Worm (Caenorhabditis elegans) whole organism, young adult: ENCODE results near the gene dpm-3.

Source experiments
- F22D6.2 ChIP-seq: sonication (generic microtip); optimal IDR thresholded peaks from 2 replicates; lab custom pipeline; 2016; ENCODE audit warnings: mild to moderate bottlenecking, missing genetic modification characterization, missing compliant biosample characterization
- F33H1.4 ChIP-seq: fragments of 200-800 bp; sonication (Bioruptor generic); IDR thresholded peaks from 2 replicates; pipeline ENCODE4 v1.3.6; 2022; ENCODE audit warnings: missing genetic modification reagents, missing genetic modification characterization, missing compliant biosample characterization
- F37B4.10 ChIP-seq: fragments of 200-800 bp; sonication (Bioruptor generic); IDR thresholded peaks from 2 replicates; pipeline ENCODE4 v1.3.6; 2022; ENCODE audit warnings: missing genetic modification characterization, missing compliant biosample characterization
- F52B5.7 ChIP-seq: sonication (generic microtip); optimal IDR thresholded peaks from 2 replicates; lab custom pipeline; 2016; ENCODE audit warnings: mild to moderate bottlenecking, missing genetic modification characterization, missing compliant biosample characterization
- F55B11.4 ChIP-seq: sonication (generic microtip); optimal IDR thresholded peaks from 2 replicates; lab custom pipeline; 2016; ENCODE audit warnings: missing compliant biosample characterization, missing genetic modification characterization, borderline replicate concordance; ENCODE audit not compliant: insufficient read depth
- K12H6.12 ChIP-seq: fragments of 200-800 bp; sonication (Bioruptor generic); optimal IDR thresholded peaks from 2 replicates; lab custom pipeline; 2018; ENCODE audit warnings: mild to moderate bottlenecking, missing genetic modification characterization, missing compliant biosample characterization
- T07F8.4 ChIP-seq: sonication (generic microtip); optimal IDR thresholded peaks from 2 replicates; lab custom pipeline; 2016; ENCODE audit warnings: mild to moderate bottlenecking, missing genetic modification characterization, moderate library complexity, missing compliant biosample characterization
- T26A5.8 ChIP-seq: sonication (generic microtip); optimal IDR thresholded peaks from 2 replicates; lab custom pipeline; 2016; ENCODE audit warnings: missing genetic modification characterization, missing compliant biosample characterization
- Y53F4B.3 ChIP-seq: fragments of 200-800 bp; sonication (Bioruptor generic); IDR thresholded peaks from 2 replicates; pipeline ENCODE4 v1.3.6; 2022; ENCODE audit warnings: missing genetic modification reagents, missing genetic modification characterization, missing compliant biosample characterization
- Y53G8AR.9 ChIP-seq: fragments of 200-800 bp; sonication (Bioruptor generic); conservative IDR thresholded peaks from 2 replicates; pipeline ENCODE4 v1.3.6; 2022; ENCODE audit warnings: missing genetic modification reagents, missing genetic modification characterization, missing compliant biosample characterization
- Y67H2A.10 ChIP-seq: fragments of 200-800 bp; sonication (Bioruptor generic); conservative IDR thresholded peaks from 2 replicates; pipeline ENCODE4 v1.3.6; 2022; ENCODE audit warnings: missing genetic modification reagents, missing genetic modification characterization, missing compliant biosample characterization
- ZK185.1 ChIP-seq: sonication (generic microtip); optimal IDR thresholded peaks from 2 replicates; lab custom pipeline; 2016; ENCODE audit warnings: mild to moderate bottlenecking, missing genetic modification characterization, missing compliant biosample characterization; ENCODE audit not compliant: poor library complexity, severe bottlenecking
- ama-1 ChIP-seq, 3 experiments: fragments of 150-350 bp in 1 of 3; sonication (generic microtip) in 2 of 3; optimal IDR thresholded peaks; 2 replicates each; lab custom pipeline; 2014 to 2018; ENCODE audit warnings: missing biosample characterization in 2 of 3, missing genetic modification characterization in 2 of 3, missing genetic modification reagents in 2 of 3
- aptf-2 ChIP-seq: fragments of 200-800 bp; sonication (Bioruptor generic); conservative IDR thresholded peaks from 2 replicates; pipeline ENCODE4 v1.3.6; 2022; ENCODE audit warnings: missing genetic modification reagents, missing genetic modification characterization, missing compliant biosample characterization
- atf-7 ChIP-seq: sonication (generic microtip); optimal IDR thresholded peaks from 2 replicates; lab custom pipeline; 2017; ENCODE audit warnings: mild to moderate bottlenecking, missing genetic modification characterization, missing compliant biosample characterization
- attf-5 ChIP-seq: fragments of 200-800 bp; sonication (Bioruptor generic); optimal IDR thresholded peaks from 2 replicates; lab custom pipeline; 2018; ENCODE audit warnings: mild to moderate bottlenecking, missing genetic modification characterization, missing compliant biosample characterization
- attf-6 ChIP-seq: fragments of 200-800 bp; sonication (Bioruptor generic); IDR thresholded peaks from 2 replicates; pipeline ENCODE4 v1.3.6; 2022; ENCODE audit warnings: missing genetic modification reagents, missing genetic modification characterization, missing compliant biosample characterization
- cebp-2 ChIP-seq: fragments of 200-800 bp; sonication (Bioruptor generic); IDR thresholded peaks from 2 replicates; pipeline ENCODE4 v1.3.6; 2022; ENCODE audit warnings: missing genetic modification characterization, missing compliant biosample characterization
- ceh-100 ChIP-seq: fragments of 200-800 bp; sonication (Bioruptor generic); IDR thresholded peaks from 2 replicates; pipeline ENCODE4 v1.3.6; 2022; ENCODE audit warnings: missing genetic modification reagents, missing genetic modification characterization, missing compliant biosample characterization
- ceh-58 ChIP-seq: fragments of 200-800 bp; sonication (Bioruptor generic); IDR thresholded peaks from 2 replicates; pipeline ENCODE4 v1.3.6; 2022; ENCODE audit warnings: missing genetic modification characterization, missing compliant biosample characterization
- ceh-79 ChIP-seq: sonication (generic microtip); optimal IDR thresholded peaks from 2 replicates; lab custom pipeline; 2017; ENCODE audit warnings: mild to moderate bottlenecking, missing genetic modification characterization, missing compliant biosample characterization
- chd-7 ChIP-seq: sonication (generic microtip); optimal IDR thresholded peaks from 2 replicates; lab custom pipeline; 2016; ENCODE audit warnings: mild to moderate bottlenecking, missing genetic modification characterization, moderate library complexity, missing compliant biosample characterization
- egl-18 ChIP-seq: fragments of 200-800 bp; sonication (Bioruptor generic); IDR thresholded peaks from 2 replicates; pipeline ENCODE4 v1.3.6; 2022; ENCODE audit warnings: missing genetic modification reagents, missing genetic modification characterization, missing compliant biosample characterization
- ekl-4 ChIP-seq: fragments of 200-800 bp; sonication (Bioruptor generic); IDR thresholded peaks from 2 replicates; pipeline ENCODE4 v1.3.6; 2022; ENCODE audit warnings: missing genetic modification reagents, missing genetic modification characterization, missing compliant biosample characterization
- gei-17 ChIP-seq: fragments of 200-800 bp; sonication (Bioruptor generic); optimal IDR thresholded peaks from 2 replicates; lab custom pipeline; 2018; ENCODE audit warnings: mild to moderate bottlenecking, missing genetic modification characterization, missing compliant biosample characterization
- him-1 ChIP-seq: sonication (generic microtip); optimal IDR thresholded peaks from 2 replicates; lab custom pipeline; 2016; ENCODE audit warnings: missing genotype, missing genetic modification reagents, missing genetic modification characterization, missing compliant biosample characterization
- let-526 ChIP-seq: fragments of 200-800 bp; sonication (Bioruptor generic); IDR thresholded peaks from 2 replicates; pipeline ENCODE4 v1.3.6; 2022; ENCODE audit warnings: missing genetic modification reagents, missing genetic modification characterization, missing compliant biosample characterization
- lir-1 ChIP-seq: fragments of 200-800 bp; sonication (Bioruptor generic); conservative IDR thresholded peaks from 2 replicates; pipeline ENCODE4 v1.3.6; 2022; ENCODE audit warnings: missing genetic modification reagents, missing genetic modification characterization, missing compliant biosample characterization
- lsl-1 ChIP-seq: fragments of 200-800 bp; sonication (Bioruptor generic); optimal IDR thresholded peaks from 2 replicates; lab custom pipeline; 2018; ENCODE audit warnings: mild to moderate bottlenecking, missing genetic modification characterization, moderate library complexity, missing compliant biosample characterization
- madf-10 ChIP-seq: sonication (generic microtip); optimal IDR thresholded peaks from 2 replicates; lab custom pipeline; 2016; ENCODE audit warnings: mild to moderate bottlenecking, missing genetic modification characterization, missing compliant biosample characterization
- madf-6 ChIP-seq: fragments of 200-800 bp; sonication (Bioruptor generic); IDR thresholded peaks from 2 replicates; pipeline ENCODE4 v1.3.6; 2022; ENCODE audit warnings: missing genetic modification reagents, missing genetic modification characterization, missing compliant biosample characterization
- madf-8 ChIP-seq: fragments of 200-800 bp; sonication (Bioruptor generic); conservative IDR thresholded peaks from 2 replicates; pipeline ENCODE4 v1.3.6; 2022; ENCODE audit warnings: missing genetic modification reagents, missing genetic modification characterization, missing compliant biosample characterization
- mcd-1 ChIP-seq: fragments of 200-800 bp; sonication (Bioruptor generic); IDR thresholded peaks from 2 replicates; pipeline ENCODE4 v1.3.6; 2022; ENCODE audit warnings: missing genetic modification reagents, missing genetic modification characterization, missing compliant biosample characterization
- mel-28 ChIP-seq: sonication (generic microtip); optimal IDR thresholded peaks from 2 replicates; lab custom pipeline; 2016; ENCODE audit warnings: borderline replicate concordance, mild to moderate bottlenecking, missing genetic modification characterization, missing compliant biosample characterization
- mes-4 ChIP-seq: sonication (generic microtip); optimal IDR thresholded peaks from 2 replicates; lab custom pipeline; 2016; ENCODE audit warnings: missing genotype, missing genetic modification characterization, missing compliant biosample characterization
- mxl-1 ChIP-seq: sonication (generic microtip); optimal IDR thresholded peaks from 2 replicates; lab custom pipeline; 2016; ENCODE audit warnings: missing genetic modification characterization, missing compliant biosample characterization
- nfya-2 ChIP-seq: fragments of 200-800 bp; sonication (Bioruptor generic); IDR thresholded peaks from 2 replicates; pipeline ENCODE4 v1.3.6; 2022; ENCODE audit warnings: missing genetic modification reagents, missing genetic modification characterization, missing compliant biosample characterization
- nfyb-1 ChIP-seq: fragments of 200-800 bp; sonication (Bioruptor generic); IDR thresholded peaks from 2 replicates; pipeline ENCODE4 v1.3.6; 2022; ENCODE audit warnings: missing genetic modification reagents, missing genetic modification characterization, missing compliant biosample characterization
- nhr-90 ChIP-seq: sonication (generic microtip); optimal IDR thresholded peaks from 2 replicates; lab custom pipeline; 2016; ENCODE audit warnings: missing genotype, mild to moderate bottlenecking, missing genetic modification characterization, missing compliant biosample characterization
- pbrm-1 ChIP-seq: fragments of 200-800 bp; sonication (Bioruptor generic); IDR thresholded peaks from 2 replicates; pipeline ENCODE4 v1.3.6; 2022; ENCODE audit warnings: missing genetic modification reagents, missing genetic modification characterization, missing compliant biosample characterization
- sea-2 ChIP-seq: fragments of 200-800 bp; sonication (Bioruptor generic); IDR thresholded peaks from 2 replicates; pipeline ENCODE4 v1.3.6; 2022; ENCODE audit warnings: missing genetic modification characterization, missing compliant biosample characterization
- snpc-1.1 ChIP-seq: sonication (generic microtip); optimal IDR thresholded peaks from 2 replicates; lab custom pipeline; 2017; ENCODE audit warnings: missing genetic modification characterization, mild to moderate bottlenecking, missing compliant biosample characterization, antibody characterized with exemption, moderate library complexity, missing genotype, missing genetic modification reagents; ENCODE audit not compliant: insufficient read depth
- somi-1 ChIP-seq: fragments of 200-800 bp; sonication (Bioruptor generic); optimal IDR thresholded peaks from 2 replicates; lab custom pipeline; 2018; ENCODE audit warnings: mild to moderate bottlenecking, missing genetic modification characterization, missing compliant biosample characterization
- unc-130 ChIP-seq: sonication (generic microtip); optimal IDR thresholded peaks from 2 replicates; lab custom pipeline; 2016; ENCODE audit warnings: missing genetic modification reagents, missing genetic modification characterization, missing compliant biosample characterization
- unc-62 ChIP-seq: fragments of 150-350 bp; optimal IDR thresholded peaks from 2 replicates; lab custom pipeline; 2014; ENCODE audit warnings: missing biosample characterization, missing genetic modification reagents, missing genetic modification characterization
- xnd-1 ChIP-seq: sonication (generic microtip); optimal IDR thresholded peaks from 2 replicates; lab custom pipeline; 2016; ENCODE audit warnings: missing genotype, missing genetic modification reagents, missing genetic modification characterization, missing compliant biosample characterization
- ztf-28 ChIP-seq: fragments of 200-800 bp; sonication (Bioruptor generic); IDR thresholded peaks from 2 replicates; pipeline ENCODE4 v1.3.6; 2022; ENCODE audit warnings: missing genetic modification reagents, missing genetic modification characterization, missing compliant biosample characterization
- ztf-6 ChIP-seq: fragments of 200-800 bp; sonication (Bioruptor generic); IDR thresholded peaks from 2 replicates; pipeline ENCODE4 v1.3.6; 2022; ENCODE audit warnings: missing genetic modification reagents, missing genetic modification characterization, missing compliant biosample characterization

dpm-3 gene

DNA sequence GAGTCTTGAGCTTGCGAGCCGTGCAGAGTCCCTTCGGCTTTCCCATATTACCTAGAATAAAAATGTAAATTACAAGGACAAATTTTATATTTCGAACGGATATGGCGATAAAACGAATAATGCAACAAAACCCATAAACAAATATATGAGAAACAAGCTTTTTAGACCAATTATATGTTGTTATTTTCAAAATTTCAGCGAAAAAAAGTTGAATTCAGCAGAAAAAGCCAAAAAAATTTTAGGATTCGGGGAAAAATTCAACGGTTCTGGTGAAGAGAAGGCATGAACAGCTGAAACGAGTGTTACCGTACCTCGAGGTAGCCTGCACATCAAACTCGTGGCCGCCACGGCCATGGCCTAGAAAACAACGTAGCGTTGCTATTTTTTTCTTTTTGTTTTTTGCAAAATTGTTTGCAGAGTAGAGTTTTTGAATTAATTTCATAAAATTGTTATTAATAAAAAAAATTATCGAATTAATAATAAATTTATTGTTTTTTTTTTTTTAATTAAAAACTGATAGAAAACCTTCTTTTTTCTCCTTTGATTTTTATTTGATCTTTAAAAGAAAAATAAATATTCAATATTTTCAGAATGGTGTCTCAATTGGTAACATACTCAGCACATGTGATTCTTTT, at the start of gene dpm-3, which contains the start of gene rps-23:
Gene dpm-3 (plus strand): TSS at position 585 of the 635 bp plus-strand sequence.
Gene rps-23 (minus strand): TSS at position 51 of the 635 bp plus-strand sequence.
- peak; percentile 95 for TF ChIP-seq pbrm-1 (GFP tag; lab: Robert Waterston, UW)
- TF ChIP-seq ztf-28 (GFP tag; lab: Robert Waterston, UW) = peak; percentile 98
- peak; percentile 60 for TF ChIP-seq F22D6.2 (tag; lab: Kevin White, UChicago)
- peak; percentile 56 for TF ChIP-seq atf-7 (tag; lab: Kevin White, UChicago)
- TF ChIP-seq attf-6 (GFP tag; lab: Robert Waterston, UW) = peak; percentile 86
- peak; percentile 91 for TF ChIP-seq ZK185.1 (tag; lab: Kevin White, UChicago)
- no peak for TF ChIP-seq nhr-90
- TF ChIP-seq F37B4.10 (GFP tag; lab: Robert Waterston, UW) = no peak
- TF ChIP-seq let-526 = peak; percentile 97
- no peak for TF ChIP-seq mes-4 (tag; lab: Kevin White, UChicago)
- peak; percentile 83 for TF ChIP-seq ceh-100
- TF ChIP-seq him-1 (tag; lab: Kevin White, UChicago) = peak; percentile 71
- no peak for TF ChIP-seq unc-62 (GFP tag; lab: Kevin White, UChicago)
- TF ChIP-seq Y53F4B.3 (GFP tag; lab: Robert Waterston, UW) = peak; percentile 77; the same call in 1 of the 2 replicates
- TF ChIP-seq chd-7 (tag; lab: Kevin White, UChicago) = peak; percentile 33
- peak; percentile 95 for TF ChIP-seq ekl-4 (GFP tag; lab: Robert Waterston, UW)
- no peak for TF ChIP-seq mxl-1
- peak; percentile 34 for TF ChIP-seq gei-17 (GFP tag; lab: Kevin White, UChicago)
- TF ChIP-seq aptf-2 (GFP tag; lab: Robert Waterston, UW) = peak; percentile 93
- peak; percentile 91 for TF ChIP-seq K12H6.12
- TF ChIP-seq ztf-6 (GFP tag; lab: Robert Waterston, UW) = peak; percentile 87
- peak; percentile 68 for TF ChIP-seq xnd-1 (tag; lab: Kevin White, UChicago)
- no peak for TF ChIP-seq T26A5.8 (tag; lab: Kevin White, UChicago)
- peak; percentile 91 for TF ChIP-seq madf-10 (tag; lab: Kevin White, UChicago)
- TF ChIP-seq ceh-79 (tag; lab: Kevin White, UChicago) = no peak
- peak; percentile 14 for TF ChIP-seq mel-28
- TF ChIP-seq ama-1 (optimal IDR thresholded peaks at IDR 0.05; lab: Kevin White, UChicago) = no peak
- TF ChIP-seq ama-1 (GFP tag; optimal IDR thresholded peaks at IDR 0.05; lab: Kevin White, UChicago) = no peak
- TF ChIP-seq Y67H2A.10 (GFP tag; lab: Robert Waterston, UW) = peak; percentile 92
- TF ChIP-seq nfyb-1 (GFP tag; lab: Robert Waterston, UW) = peak; percentile 91
- TF ChIP-seq sea-2 (GFP tag; lab: Robert Waterston, UW) = no peak
- no peak for TF ChIP-seq ceh-58
- peak; percentile 95 for TF ChIP-seq madf-6 (GFP tag; lab: Robert Waterston, UW)
- TF ChIP-seq madf-8 (GFP tag; lab: Robert Waterston, UW) = peak; percentile 86
- TF ChIP-seq egl-18 = 0 out of 2 replicates have a peak, but pooled peaks have one; percentile 73
- TF ChIP-seq nfya-2 (GFP tag; lab: Robert Waterston, UW) = 0 out of 2 replicates have a peak, but pooled peaks have one; percentile 73
- TF ChIP-seq snpc-1.1 (tag; lab: Kevin White, UChicago) = peak; percentile 30
- TF ChIP-seq unc-130 (GFP tag; lab: Kevin White, UChicago) = peak; percentile 97
- peak; percentile 80 for TF ChIP-seq T07F8.4 (tag; lab: Kevin White, UChicago)
- TF ChIP-seq attf-5 (GFP tag; lab: Kevin White, UChicago) = peak; percentile 95
- peak; percentile 92 for TF ChIP-seq mcd-1 (GFP tag; lab: Robert Waterston, UW)
- peak; percentile 87 for TF ChIP-seq lir-1 (GFP tag; lab: Robert Waterston, UW)
- peak; percentile 77 for TF ChIP-seq Y53G8AR.9 (GFP tag; lab: Robert Waterston, UW)
- TF ChIP-seq F55B11.4 (tag; lab: Kevin White, UChicago) = no peak
- peak; percentile 98 for TF ChIP-seq lsl-1 (GFP tag; lab: Kevin White, UChicago)
- peak; percentile 98 for TF ChIP-seq F33H1.4 (GFP tag; lab: Robert Waterston, UW)
- TF ChIP-seq cebp-2 (GFP tag; lab: Robert Waterston, UW) = peak; percentile 91; the same call in 1 of the 2 replicates
- TF ChIP-seq F52B5.7 = peak; percentile 71
- peak; percentile 73 for TF ChIP-seq somi-1 (GFP tag; lab: Kevin White, UChicago)
